In the genomic region with DNA sequence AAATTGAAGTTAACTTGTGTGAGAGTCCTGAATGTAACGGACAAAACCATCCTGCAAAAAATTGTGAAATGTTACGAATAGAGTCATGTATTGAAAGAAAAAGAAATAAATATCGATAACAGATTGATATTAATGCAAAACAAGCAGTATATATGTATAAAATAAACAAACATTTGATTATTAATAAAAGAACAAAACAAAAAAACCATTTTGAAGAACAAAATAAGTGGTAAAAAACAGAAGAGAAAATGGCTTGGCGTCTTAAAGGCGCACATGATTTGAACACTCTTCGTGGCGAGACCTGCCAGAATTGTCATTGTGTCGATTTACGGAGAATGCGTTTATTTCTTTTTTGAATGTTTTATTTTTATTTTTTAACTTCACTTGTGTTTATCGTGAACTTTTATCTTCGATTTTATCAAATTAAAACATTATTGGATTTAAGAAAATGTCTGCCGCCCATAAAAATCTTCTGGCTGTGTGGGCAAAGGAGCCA, we compare ENCODE assay signal across 2 worm cellular contexts.
TF ChIP-seq lines count a peak whose summit lies in the region.

A gene (minus strand): TSS at position 51 of the 496 bp plus-strand sequence.
A gene (plus strand): TSS at position 446 of the 496 bp plus-strand sequence.

TF ChIP-seq in whole organism, L1 larva, 84 proteins besides CTCF, POLR2A, EP300 and RAD21 (continued from another document):
- TF ChIP-seq mef-2 (tag; optimal IDR thresholded peaks at IDR 0.05; lab: Kevin White, UChicago) = no peak
- peak; percentile 41 for TF ChIP-seq tbx-2 (tag; optimal IDR thresholded peaks at IDR 0.05; lab: Kevin White, UChicago)
- no peak for TF ChIP-seq elt-2 (tag; optimal IDR thresholded peaks at IDR 0.05; lab: Kevin White, UChicago)
- no peak for TF ChIP-seq C34B4.2 (tag; optimal IDR thresholded peaks at IDR 0.05; lab: Kevin White, UChicago)
- no peak for TF ChIP-seq unc-30 (tag; optimal IDR thresholded peaks at IDR 0.05; lab: Kevin White, UChicago)
- TF ChIP-seq nhr-19 (GFP tag; conservative IDR thresholded peaks at IDR 0.05; lab: Robert Waterston, UW) = no peak; the same call in 1 of the 2 replicates
- peak; percentile 66 for TF ChIP-seq nhr-71 (tag; optimal IDR thresholded peaks at IDR 0.05; lab: Kevin White, UChicago)
- TF ChIP-seq xbp-1 (tag; optimal IDR thresholded peaks at IDR 0.05; lab: Kevin White, UChicago) = peak; percentile 51
- peak; percentile 69 for TF ChIP-seq snu-23 (GFP tag; optimal IDR thresholded peaks at IDR 0.05; lab: Kevin White, UChicago)
- TF ChIP-seq ces-1 (GFP tag; optimal IDR thresholded peaks at IDR 0.05; lab: Kevin White, UChicago) = no peak
- no peak for TF ChIP-seq irx-1 (tag; optimal IDR thresholded peaks at IDR 0.05; lab: Kevin White, UChicago)
- TF ChIP-seq lin-14 (GFP tag; optimal IDR thresholded peaks at IDR 0.05; lab: Kevin White, UChicago) = peak; percentile 61
- TF ChIP-seq lsy-2 (tag; optimal IDR thresholded peaks at IDR 0.05; lab: Kevin White, UChicago) = peak; percentile 76 to 91
- TF ChIP-seq egl-27 (tag; optimal IDR thresholded peaks at IDR 0.05; lab: Kevin White, UChicago) = no peak
- no peak for TF ChIP-seq ceh-88 (GFP tag; IDR thresholded peaks at IDR 0.05; lab: Robert Waterston, UW)
- peak in 1 of 2 experiments; percentile 22 for TF ChIP-seq mdl-1 (tag; optimal IDR thresholded peaks at IDR 0.05; lab: Kevin White, UChicago)
- TF ChIP-seq efl-3 (GFP tag; optimal IDR thresholded peaks at IDR 0.05; lab: Kevin White, UChicago) = no peak
- TF ChIP-seq nhr-28 (tag; optimal IDR thresholded peaks at IDR 0.05; lab: Kevin White, UChicago) = no peak
- TF ChIP-seq lin-15B (tag; optimal IDR thresholded peaks at IDR 0.05; lab: Kevin White, UChicago) = peak; percentile 60
- no peak for TF ChIP-seq mab-9 (GFP tag; IDR thresholded peaks at IDR 0.05; lab: Robert Waterston, UW)
- no peak for TF ChIP-seq snpc-4 (tag; optimal IDR thresholded peaks at IDR 0.05; lab: Kevin White, UChicago)
- no peak for TF ChIP-seq sup-37 (GFP tag; optimal IDR thresholded peaks at IDR 0.05; lab: Kevin White, UChicago)
- TF ChIP-seq fkh-8 (tag; optimal IDR thresholded peaks at IDR 0.05; lab: Kevin White, UChicago) = peak; percentile 11
- TF ChIP-seq dpl-1 (GFP tag; optimal IDR thresholded peaks at IDR 0.05; lab: Kevin White, UChicago) = peak; percentile 59 to 75 (median 65)
- TF ChIP-seq Y116A8C.19 (tag; optimal IDR thresholded peaks at IDR 0.05; lab: Kevin White, UChicago; ENCODE audit: borderline replicate concordance) = no peak
- TF ChIP-seq isw-1 (GFP tag; IDR thresholded peaks at IDR 0.05; lab: Robert Waterston, UW) = peak; percentile 37; the same call in 1 of the 2 replicates
- no peak for TF ChIP-seq pag-3 (tag; optimal IDR thresholded peaks at IDR 0.05; lab: Kevin White, UChicago; ENCODE audit: borderline replicate concordance, insufficient read depth)
- TF ChIP-seq hlh-17 (GFP tag; optimal IDR thresholded peaks at IDR 0.05; lab: Kevin White, UChicago; ENCODE audit: borderline replicate concordance) = no peak
- no peak for TF ChIP-seq fkh-4 (tag; optimal IDR thresholded peaks at IDR 0.05; lab: Kevin White, UChicago; ENCODE audit: borderline replicate concordance)
- peak; percentile 72 to 75 for TF ChIP-seq efl-1 (optimal IDR thresholded peaks at IDR 0.05; lab: Kevin White, UChicago)
- peak; percentile 65 to 93 for TF ChIP-seq efl-1 (GFP tag; optimal IDR thresholded peaks at IDR 0.05 in 1 of 2; lab: Kevin White, UChicago)
- peak in 2 of 6 experiments; percentile 12 to 47 for TF ChIP-seq elt-3 (tag; optimal IDR thresholded peaks at IDR 0.05; lab: Kevin White, UChicago)
- TF ChIP-seq ama-1 (optimal IDR thresholded peaks at IDR 0.05; lab: Kevin White, UChicago) = no peak
- TF ChIP-seq pqm-1 (tag; optimal IDR thresholded peaks at IDR 0.05; lab: Kevin White, UChicago) = no peak
- TF ChIP-seq swsn-7 (tag; optimal IDR thresholded peaks at IDR 0.05; lab: Kevin White, UChicago) = peak; percentile 39
- TF ChIP-seq ztf-4 (tag; optimal IDR thresholded peaks at IDR 0.05; lab: Kevin White, UChicago) = no peak
- TF ChIP-seq lin-13 (GFP tag; optimal IDR thresholded peaks at IDR 0.05; lab: Kevin White, UChicago) = no peak
- TF ChIP-seq lir-3 (tag; optimal IDR thresholded peaks at IDR 0.05; lab: Kevin White, UChicago; ENCODE audit: poor library complexity) = no peak
- no peak for TF ChIP-seq hlh-4 (tag; optimal IDR thresholded peaks at IDR 0.05; lab: Kevin White, UChicago)
- peak; percentile 48 for TF ChIP-seq nhr-47 (tag; optimal IDR thresholded peaks at IDR 0.05; lab: Kevin White, UChicago)
TF ChIP-seq in whole organism, L1 larva: peak in this region for 31.

TF ChIP-seq in whole organism, L2 larva, 48 proteins besides CTCF, POLR2A, EP300 and RAD21 (continued from another document):
- TF ChIP-seq lin-39 (tag; optimal IDR thresholded peaks at IDR 0.05; lab: Kevin White, UChicago) (no peak), ama-1 (optimal IDR thresholded peaks at IDR 0.05; lab: Kevin White, UChicago) (no peak), sma-3 (GFP tag; optimal IDR thresholded peaks at IDR 0.05; lab: Kevin White, UChicago) (peak; percentile 39), F13H6.1 (tag; optimal IDR thresholded peaks at IDR 0.05; lab: Kevin White, UChicago) (no peak), nhr-129 (tag; optimal IDR thresholded peaks at IDR 0.05; lab: Kevin White, UChicago) (peak; percentile 76), peb-1 (tag; optimal IDR thresholded peaks at IDR 0.05; lab: Kevin White, UChicago) (no peak), ceh-82 (tag; optimal IDR thresholded peaks at IDR 0.05; lab: Kevin White, UChicago) (no peak), sma-9 (GFP tag; optimal IDR thresholded peaks at IDR 0.05; lab: Kevin White, UChicago) (peak; percentile 45), sma-9 (tag; optimal IDR thresholded peaks at IDR 0.05; lab: Kevin White, UChicago) (no peak), dmd-4 (tag; optimal IDR thresholded peaks at IDR 0.05; lab: Kevin White, UChicago) (no peak), zag-1 (tag; optimal IDR thresholded peaks at IDR 0.05; lab: Kevin White, UChicago) (no peak)
TF ChIP-seq in whole organism, L2 larva: peak in this region for 15.
